Worm (Caenorhabditis elegans) whole organism, late embryonic: Measurements from ENCODE around the gene F54F11.1.

ENCODE experiments used
- ceh-14 ChIP-seq: sonication (generic microtip); optimal IDR thresholded peaks from 2 replicates; lab custom pipeline; 2016; ENCODE audit warnings: missing genotype, missing genetic modification characterization, missing compliant biosample characterization
- fkh-10 ChIP-seq: fragments of 150-350 bp; optimal IDR thresholded peaks from 2 replicates; lab custom pipeline; 2014; ENCODE audit warnings: missing biosample characterization, missing genetic modification reagents, missing genetic modification characterization
- pha-4 ChIP-seq: fragments of 150-350 bp; optimal IDR thresholded peaks from 2 replicates; lab custom pipeline; 2018; ENCODE audit warnings: missing biosample characterization, missing genetic modification reagents, missing genetic modification characterization
- pqm-1 ChIP-seq: sonication (generic microtip); optimal IDR thresholded peaks from 2 replicates; lab custom pipeline; 2016; ENCODE audit warnings: missing genetic modification characterization, missing compliant biosample characterization
- sox-4 ChIP-seq: sonication (generic microtip); optimal IDR thresholded peaks from 2 replicates; lab custom pipeline; 2017; ENCODE audit warnings: mild to moderate bottlenecking, missing genetic modification characterization, inconsistent platforms, missing compliant biosample characterization
- tbx-7 ChIP-seq: sonication (generic microtip); optimal IDR thresholded peaks from 2 replicates; lab custom pipeline; 2016; ENCODE audit warnings: missing genotype, missing genetic modification characterization, missing compliant biosample characterization

- TF ChIP-seq ceh-14 (tag; lab: Kevin White, UChicago) (no peak), sox-4 (tag; lab: Kevin White, UChicago) (no peak), pha-4 (tag; lab: Kevin White, UChicago) (no peak), pqm-1 (no peak), tbx-7 (tag; lab: Kevin White, UChicago) (no peak), fkh-10 (GFP tag; lab: Kevin White, UChicago) (no peak)
Measured at ce11 chrII:13460592-13461395, 43.0 kb upstream of the F54F11.1 start, which contains the start of gene pqn-27.
